Fruit fly (Drosophila melanogaster): ENCODE results near the gene Act5C.
"Not testable (repeated sequence)": the region's sequence is repeated elsewhere in the genome, so short reads cannot be mapped to it uniquely, and the experiment has no call there.

Gene Act5C

dm6 chrX:5925793-5926418 is 25.2 kb downstream of the Act5C start:
- TF ChIP-seq CG14711 (tag; optimal IDR thresholded peaks at IDR 0.05) (peak; percentile 59), bab1 (GFP tag; optimal IDR thresholded peaks at IDR 0.05) (peak; percentile 78), tj (GFP tag; optimal IDR thresholded peaks at IDR 0.05) (no peak)

- TF ChIP-seq CG14711 (tag; optimal IDR thresholded peaks at IDR 0.05) (peak; percentile 4), bab1 (GFP tag; optimal IDR thresholded peaks at IDR 0.05) (peak; percentile 73), tj (GFP tag; optimal IDR thresholded peaks at IDR 0.05) (peak; percentile 1), Hr96 (GFP tag; optimal IDR thresholded peaks at IDR 0.05) (no peak), CG12768 (GFP tag; optimal IDR thresholded peaks at IDR 0.05) (no peak), CG7045 (GFP tag; optimal IDR thresholded peaks at IDR 0.05) (no peak)
These were observed 26.1 kb downstream of the Act5C start for dm6 chrX:5926718-5927117.

dm6 chrX:5932345-5932995 is 31.8 kb downstream of the Act5C start:
- no peak for TF ChIP-seq kay (GFP tag; ENCODE audit: borderline replicate concordance)
- TF ChIP-seq Crg-1 (GFP tag; optimal IDR thresholded peaks at IDR 0.05) = peak; percentile 21
- TF ChIP-seq CG11617 (GFP tag; optimal IDR thresholded peaks at IDR 0.05) = no peak
- TF ChIP-seq pad (GFP tag; optimal IDR thresholded peaks at IDR 0.05) = peak; percentile 63
- TF ChIP-seq CG33017 (tag; optimal IDR thresholded peaks at IDR 0.05) = no peak
- no peak for TF ChIP-seq toe (GFP tag; optimal IDR thresholded peaks at IDR 0.05)
- TF ChIP-seq Clk (GFP tag; optimal IDR thresholded peaks at IDR 0.05) = no peak
- TF ChIP-seq CG7045 (GFP tag; optimal IDR thresholded peaks at IDR 0.05) = no peak
- TF ChIP-seq Hr96 (GFP tag; optimal IDR thresholded peaks at IDR 0.05) = peak; percentile 27
- no peak for TF ChIP-seq cic (GFP tag; optimal IDR thresholded peaks at IDR 0.05)
- TF ChIP-seq CG14711 (tag; optimal IDR thresholded peaks at IDR 0.05) = peak; percentile 69
- TF ChIP-seq Mnt (GFP tag; optimal IDR thresholded peaks at IDR 0.05) = no peak
- peak; percentile 13 for TF ChIP-seq ovo (GFP tag; optimal IDR thresholded peaks at IDR 0.05)
- TF ChIP-seq CG7101 (tag; optimal IDR thresholded peaks at IDR 0.05) = peak; percentile 70
- peak; percentile 69 for TF ChIP-seq tj (GFP tag; optimal IDR thresholded peaks at IDR 0.05)
- no peak for TF ChIP-seq CG12768 (GFP tag; optimal IDR thresholded peaks at IDR 0.05)
- no peak for TF ChIP-seq cnc (optimal IDR thresholded peaks at IDR 0.05)
- TF ChIP-seq bab1 (GFP tag; optimal IDR thresholded peaks at IDR 0.05) = peak; percentile 96
- TF ChIP-seq CG1620 (GFP tag; optimal IDR thresholded peaks at IDR 0.05) = peak; percentile 79
- no peak for TF ChIP-seq CG5204 (GFP tag; optimal IDR thresholded peaks at IDR 0.05)

DNA sequence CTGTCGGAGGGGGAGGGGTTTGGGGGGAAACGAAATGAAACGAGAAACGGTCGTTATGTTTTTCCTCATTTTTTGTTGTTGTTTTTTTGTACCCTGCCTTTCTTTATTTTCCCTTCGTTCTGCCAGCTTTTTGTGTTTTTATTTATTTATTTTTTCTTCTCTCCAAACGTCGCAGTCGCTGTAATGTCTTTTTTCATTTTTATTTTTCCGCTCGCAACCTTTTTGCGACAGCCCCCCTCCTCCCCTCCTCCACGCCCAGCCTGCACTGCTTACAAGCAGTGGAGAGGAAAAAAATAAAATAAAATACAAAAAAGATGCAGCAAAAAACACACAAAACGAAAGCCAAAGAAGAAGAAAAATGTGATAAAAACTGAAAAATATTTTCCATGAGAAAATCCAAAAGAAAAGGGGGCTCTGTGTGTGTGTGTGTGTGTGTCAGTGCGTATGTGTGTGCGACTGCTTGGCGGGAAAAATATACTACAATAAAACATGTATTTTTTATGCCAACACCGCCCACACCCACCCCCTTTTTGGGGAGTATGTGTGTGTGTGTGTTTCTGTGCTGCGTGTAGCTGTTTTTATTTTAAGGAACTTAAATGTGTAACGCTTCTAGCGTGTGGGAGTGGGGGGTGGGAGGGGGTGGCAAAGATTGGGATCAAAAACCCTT is 34.5 kb downstream of the Act5C start:
- peak; percentile 17 for TF ChIP-seq CG12768 (GFP tag; optimal IDR thresholded peaks at IDR 0.05)
- TF ChIP-seq ovo (GFP tag; optimal IDR thresholded peaks at IDR 0.05) = peak; percentile 57
- peak; percentile 32 for TF ChIP-seq pad (GFP tag; optimal IDR thresholded peaks at IDR 0.05)
- peak; percentile 65 for TF ChIP-seq CG11617 (GFP tag; optimal IDR thresholded peaks at IDR 0.05)
- peak; percentile 17 for TF ChIP-seq cic (GFP tag; optimal IDR thresholded peaks at IDR 0.05)
- peak; percentile 33 for TF ChIP-seq CG7101 (tag; optimal IDR thresholded peaks at IDR 0.05)
- peak; percentile 14 for TF ChIP-seq Hr96 (GFP tag; optimal IDR thresholded peaks at IDR 0.05)
- peak; percentile 82 for TF ChIP-seq tj (GFP tag; optimal IDR thresholded peaks at IDR 0.05)
- TF ChIP-seq CG7045 (GFP tag; optimal IDR thresholded peaks at IDR 0.05) = peak; percentile 14
- TF ChIP-seq kay (GFP tag; ENCODE audit: borderline replicate concordance) = no peak
- no peak for TF ChIP-seq CG14711 (tag; optimal IDR thresholded peaks at IDR 0.05)
- TF ChIP-seq CG1620 (GFP tag; optimal IDR thresholded peaks at IDR 0.05) = no peak

dm6 chrX:5941824-5942223 is 41.2 kb downstream of the Act5C start:
- TF ChIP-seq cic (GFP tag; optimal IDR thresholded peaks at IDR 0.05) (no peak), CG7101 (tag; optimal IDR thresholded peaks at IDR 0.05) (no peak), CG12768 (GFP tag; optimal IDR thresholded peaks at IDR 0.05) (no peak), ovo (GFP tag; optimal IDR thresholded peaks at IDR 0.05) (no peak), cnc (optimal IDR thresholded peaks at IDR 0.05) (no peak), Crg-1 (GFP tag; optimal IDR thresholded peaks at IDR 0.05) (no peak), CG14711 (tag; optimal IDR thresholded peaks at IDR 0.05) (no peak), CG33017 (tag; optimal IDR thresholded peaks at IDR 0.05) (no peak), CG1620 (GFP tag; optimal IDR thresholded peaks at IDR 0.05) (no peak), bab1 (GFP tag; optimal IDR thresholded peaks at IDR 0.05) (no peak), toe (GFP tag; optimal IDR thresholded peaks at IDR 0.05) (no peak), Clk (GFP tag; optimal IDR thresholded peaks at IDR 0.05) (no peak)

dm6 chrX:5942306-5942705 is 41.6 kb downstream of the Act5C start, which contains the start of gene CG12728:
TSS of gene CG12728 (plus strand) at chrX:5942606.
- not testable (repeated sequence) for TF ChIP-seq CG1620, Hr96, Clk (GFP tag; optimal IDR thresholded peaks at IDR 0.05)
